Worm (Caenorhabditis elegans): ENCODE results near the gene pqn-15.

The pqn-15 gene

ce11 chrX:4306861-4307260 is at the start of gene pqn-15:
Gene pqn-15 (minus strand): TSS chrX:4306961.
- TF ChIP-seq rcor-1 (GFP tag; IDR thresholded peaks at IDR 0.05) (no peak), Y56A3A.18 (GFP tag; IDR thresholded peaks at IDR 0.05) (no peak), die-1 (tag; optimal IDR thresholded peaks at IDR 0.05) (no peak)

- no peak for TF ChIP-seq dpl-1 (GFP tag; optimal IDR thresholded peaks at IDR 0.05)
- no peak for TF ChIP-seq T26A5.8 (tag; optimal IDR thresholded peaks at IDR 0.05)
- TF ChIP-seq attf-5 (GFP tag; optimal IDR thresholded peaks at IDR 0.05), result no peak
- no peak for TF ChIP-seq F39B2.1 (GFP tag; IDR thresholded peaks at IDR 0.05)
- TF ChIP-seq ztf-18 (tag; optimal IDR thresholded peaks at IDR 0.05), result no peak
- TF ChIP-seq rec-8 (tag; optimal IDR thresholded peaks at IDR 0.05), result no peak
- no peak for TF ChIP-seq hmg-1.2 (GFP tag; IDR thresholded peaks at IDR 0.05)
- no peak for TF ChIP-seq ceh-58 (GFP tag; IDR thresholded peaks at IDR 0.05)
- no peak for TF ChIP-seq nfyb-1 (GFP tag; IDR thresholded peaks at IDR 0.05)
- TF ChIP-seq tbp1 (GFP tag; optimal IDR thresholded peaks at IDR 0.05), result no peak
- TF ChIP-seq zim-3 (tag; optimal IDR thresholded peaks at IDR 0.05), result no peak
- TF ChIP-seq pha-4 (tag; optimal IDR thresholded peaks at IDR 0.05), result no peak
- no peak for TF ChIP-seq mxl-1 (tag; optimal IDR thresholded peaks at IDR 0.05)
- TF ChIP-seq ama-1 (optimal IDR thresholded peaks at IDR 0.05), result no peak
- TF ChIP-seq ama-1 (GFP tag; optimal IDR thresholded peaks at IDR 0.05), result no peak
- no peak for TF ChIP-seq ztf-26 (tag; optimal IDR thresholded peaks at IDR 0.05)
- no peak for TF ChIP-seq F23B12.7 (tag; optimal IDR thresholded peaks at IDR 0.05; ENCODE audit: insufficient read depth)
- no peak for TF ChIP-seq nhr-80 (tag; optimal IDR thresholded peaks at IDR 0.05)
- TF ChIP-seq rcor-1 (GFP tag; IDR thresholded peaks at IDR 0.05), result no peak
Observed at ce11 chrX:4353318-4353717, 46.6 kb upstream of the pqn-15 start, which contains the start of gene col-165. Gene col-165 (plus strand): TSS chrX:4353618.

ce11 chrX:4350198-4350597 is 43.4 kb upstream of the pqn-15 start, which contains the start of gene F14H12.2:
Gene F14H12.2 (plus strand): TSS chrX:4350498.
- TF ChIP-seq F23B12.7 (tag; optimal IDR thresholded peaks at IDR 0.05; ENCODE audit: insufficient read depth) (no peak), dpff-1 (tag; optimal IDR thresholded peaks at IDR 0.05) (no peak), xnd-1 (tag; optimal IDR thresholded peaks at IDR 0.05) (no peak), D2030.7 (GFP tag; IDR thresholded peaks at IDR 0.05) (no peak), F55B11.4 (tag; optimal IDR thresholded peaks at IDR 0.05; ENCODE audit: borderline replicate concordance, insufficient read depth) (no peak), ztf-18 (tag; optimal IDR thresholded peaks at IDR 0.05) (no peak), F22D6.2 (tag; optimal IDR thresholded peaks at IDR 0.05) (no peak), tlf-1 (GFP tag; optimal IDR thresholded peaks at IDR 0.05) (no peak), let-607 (tag; optimal IDR thresholded peaks at IDR 0.05) (no peak), lir-1 (GFP tag; conservative IDR thresholded peaks at IDR 0.05) (no peak), ztf-26 (tag; optimal IDR thresholded peaks at IDR 0.05) (no peak), nhr-120 (GFP tag; IDR thresholded peaks at IDR 0.05) (no peak), snpc-1.1 (tag; optimal IDR thresholded peaks at IDR 0.05; ENCODE audit: insufficient read depth) (no peak), tbx-9 (tag; optimal IDR thresholded peaks at IDR 0.05; ENCODE audit: borderline replicate concordance) (no peak), Y95B8A.8 (GFP tag; IDR thresholded peaks at IDR 0.05) (no peak), egl-44 (GFP tag; IDR thresholded peaks at IDR 0.05) (no peak), hmg-20 (GFP tag; IDR thresholded peaks at IDR 0.05) (no peak), C06A6.2 (GFP tag; conservative IDR thresholded peaks at IDR 0.05) (no peak), somi-1 (GFP tag; optimal IDR thresholded peaks at IDR 0.05) (no peak)
